Fruit fly (Drosophila melanogaster) whole organism, embryonic: ENCODE measurements around the gene Mlc2.

Experiments
- Adf1 ChIP-seq: fragments of 200-800 bp; sonication (Bioruptor generic); IDR thresholded peaks from 2 replicates; pipeline ENCODE4 v1.3.6; 2022; ENCODE audit warnings: missing biosample characterization, missing genetic modification characterization
- Bgb ChIP-seq: fragments of 200-800 bp; sonication (Bioruptor generic); IDR thresholded peaks from 2 replicates; pipeline ENCODE4 v1.3.6; 2022; ENCODE audit warnings: missing biosample characterization, missing genetic modification characterization; ENCODE audit not compliant: partially characterized antibody
- Blimp-1 ChIP-seq: fragments of 200-800 bp; sonication (Bioruptor generic); optimal IDR thresholded peaks from 3 replicates; lab custom pipeline; 2018; ENCODE audit warnings: missing biosample characterization, missing genetic modification characterization, mild to moderate bottlenecking, moderate library complexity, missing genetic modification reagents
- Bteb2 ChIP-seq: fragments of 200-800 bp; sonication (Bioruptor generic); optimal IDR thresholded peaks from 2 replicates; lab custom pipeline; 2016; ENCODE audit warnings: missing biosample characterization, missing genetic modification characterization
- CG10959 ChIP-seq: fragments of 200-800 bp; sonication (Bioruptor generic); IDR thresholded peaks from 2 replicates; pipeline ENCODE4 v1.3.6; 2022; ENCODE audit warnings: missing biosample characterization, missing genetic modification characterization
- CG12155 ChIP-seq: fragments of 200-800 bp; sonication (Bioruptor generic); optimal IDR thresholded peaks from 3 replicates; lab custom pipeline; 2016; ENCODE audit warnings: missing biosample characterization, missing genetic modification characterization
- CG12219 ChIP-seq: fragments of 200-800 bp; sonication (Bioruptor generic); optimal IDR thresholded peaks from 3 replicates; lab custom pipeline; 2018; ENCODE audit warnings: missing biosample characterization, mild to moderate bottlenecking, missing genetic modification characterization
- CG12236 ChIP-seq: fragments of 200-800 bp; sonication (Bioruptor generic); optimal IDR thresholded peaks from 2 replicates; lab custom pipeline; 2016; ENCODE audit warnings: missing biosample characterization, missing genetic modification characterization
- CG14965 ChIP-seq: fragments of 200-800 bp; sonication (Bioruptor generic); optimal IDR thresholded peaks from 2 replicates; lab custom pipeline; 2016; ENCODE audit warnings: missing biosample characterization, missing genetic modification characterization, borderline replicate concordance
- CG17361 ChIP-seq: fragments of 200-800 bp; sonication (Bioruptor generic); IDR thresholded peaks from 3 replicates; pipeline ENCODE4 v1.3.6; 2022; ENCODE audit warnings: missing biosample characterization, missing genetic modification characterization
- CG32532 ChIP-seq: fragments of 200-800 bp; sonication (Bioruptor generic); IDR thresholded peaks from 2 replicates; pipeline ENCODE4 v1.3.6; 2022; ENCODE audit warnings: missing biosample characterization, missing genetic modification characterization
- CG34376 ChIP-seq: fragments of 200-800 bp; sonication (Bioruptor generic); optimal IDR thresholded peaks from 2 replicates; lab custom pipeline; 2018; ENCODE audit warnings: missing biosample characterization, mild to moderate bottlenecking, missing genetic modification characterization
- CG3995 ChIP-seq: fragments of 200-800 bp; sonication (Bioruptor generic); optimal IDR thresholded peaks from 3 replicates; lab custom pipeline; 2016; ENCODE audit warnings: missing biosample characterization, missing genetic modification characterization
- CG42726 ChIP-seq: fragments of 200-800 bp; sonication (Bioruptor generic); IDR thresholded peaks from 2 replicates; pipeline ENCODE4 v1.3.6; 2022; ENCODE audit warnings: missing biosample characterization, missing genetic modification characterization; ENCODE audit not compliant: partially characterized antibody
- CG4328 ChIP-seq: fragments of 200-800 bp; sonication (Bioruptor generic); optimal IDR thresholded peaks from 3 replicates; lab custom pipeline; 2017; ENCODE audit warnings: missing biosample characterization, missing genetic modification reagents, missing genetic modification characterization
- CG4707 ChIP-seq: fragments of 200-800 bp; sonication (Bioruptor generic); optimal IDR thresholded peaks from 2 replicates; lab custom pipeline; 2018; ENCODE audit warnings: missing biosample characterization, mild to moderate bottlenecking, missing genetic modification characterization, moderate library complexity
- CG4730 ChIP-seq: fragments of 200-800 bp; sonication (Bioruptor generic); IDR thresholded peaks from 2 replicates; pipeline ENCODE4 v1.3.6; 2022; ENCODE audit warnings: missing biosample characterization, missing genetic modification characterization
- CG6813 ChIP-seq: fragments of 200-800 bp; sonication (Bioruptor generic); optimal IDR thresholded peaks from 2 replicates; lab custom pipeline; 2017; ENCODE audit warnings: missing biosample characterization, missing genetic modification characterization, mild to moderate bottlenecking, moderate library complexity, missing genetic modification reagents
- CG7963 ChIP-seq: fragments of 200-800 bp; sonication (Bioruptor generic); IDR thresholded peaks from 3 replicates; pipeline ENCODE4 v1.3.6; 2022; ENCODE audit warnings: missing biosample characterization, missing genetic modification characterization; ENCODE audit not compliant: partially characterized antibody
- CkIIα-i1 ChIP-seq: fragments of 200-800 bp; sonication (Bioruptor generic); IDR thresholded peaks from 2 replicates; pipeline ENCODE4 v1.3.6; 2022; ENCODE audit warnings: missing biosample characterization, missing genetic modification characterization
- Dek ChIP-seq: fragments of 200-800 bp; sonication (Bioruptor generic); optimal IDR thresholded peaks from 3 replicates; lab custom pipeline; 2019; ENCODE audit warnings: missing biosample characterization, mild to moderate bottlenecking, missing genetic modification characterization, moderate library complexity
- Ets65A ChIP-seq: fragments of 200-800 bp; sonication (Bioruptor generic); peaks from one replicate; lab custom pipeline; 2016; ENCODE audit warnings: missing biosample characterization, missing genetic modification characterization
- Fer3 ChIP-seq: fragments of 200-800 bp; sonication (Bioruptor generic); optimal IDR thresholded peaks from 2 replicates; lab custom pipeline; 2018; ENCODE audit warnings: missing biosample characterization, mild to moderate bottlenecking, missing genetic modification characterization, moderate library complexity
- GATAe ChIP-seq: fragments of 200-800 bp; sonication (Bioruptor generic); conservative IDR thresholded peaks from 2 replicates; pipeline ENCODE4 v1.3.6; 2022; ENCODE audit warnings: missing biosample characterization, missing genetic modification characterization
- HLHmδ ChIP-seq: fragments of 200-800 bp; sonication (Bioruptor generic); optimal IDR thresholded peaks from 2 replicates; lab custom pipeline; 2018; ENCODE audit warnings: missing biosample characterization, mild to moderate bottlenecking, missing genetic modification characterization, moderate library complexity
- MESR4 ChIP-seq: fragments of 200-800 bp; sonication (Bioruptor generic); optimal IDR thresholded peaks from 2 replicates; lab custom pipeline; 2018; ENCODE audit warnings: missing biosample characterization, mild to moderate bottlenecking, missing genetic modification characterization, moderate library complexity
- MTF-1 ChIP-seq: fragments of 200-800 bp; sonication (Bioruptor generic); optimal IDR thresholded peaks from 2 replicates; lab custom pipeline; 2018; ENCODE audit warnings: missing biosample characterization, mild to moderate bottlenecking, missing genetic modification characterization, borderline replicate concordance
- Mrtf ChIP-seq: fragments of 200-800 bp; sonication (Bioruptor generic); IDR thresholded peaks from 3 replicates; pipeline ENCODE4 v1.3.6; 2022; ENCODE audit warnings: missing biosample characterization, missing genetic modification characterization
- NC2α ChIP-seq: fragments of 200-800 bp; sonication (Bioruptor generic); optimal IDR thresholded peaks from 2 replicates; lab custom pipeline; 2016; ENCODE audit warnings: missing biosample characterization, missing genetic modification characterization
- NC2β ChIP-seq: fragments of 200-800 bp; sonication (Bioruptor generic); optimal IDR thresholded peaks from 2 replicates; lab custom pipeline; 2016; ENCODE audit warnings: missing biosample characterization, missing genetic modification characterization
- cad ChIP-seq: fragments of >200 bp; optimal IDR thresholded peaks from 2 replicates; lab custom pipeline; 2017; ENCODE audit warnings: missing biosample characterization, missing genetic modification characterization
- chif ChIP-seq, 2 experiments: fragments of 200-800 bp; sonication (Bioruptor generic); optimal IDR thresholded peaks; 3 replicates each; lab custom pipeline; 2016; ENCODE audit warnings: missing biosample characterization in 2 of 2, missing genetic modification characterization in 2 of 2
- chinmo ChIP-seq: fragments of 200-800 bp; sonication (Bioruptor generic); IDR thresholded peaks from 4 replicates; pipeline ENCODE4 v1.3.6; 2022; ENCODE audit warnings: missing biosample characterization, missing genetic modification characterization; ENCODE audit not compliant: partially characterized antibody
- crol ChIP-seq: fragments of 200-800 bp; sonication (Bioruptor generic); IDR thresholded peaks from 2 replicates; pipeline ENCODE4 v1.3.6; 2022; ENCODE audit warnings: missing biosample characterization, missing genetic modification characterization
- exex ChIP-seq: fragments of 200-800 bp; sonication (Bioruptor generic); optimal IDR thresholded peaks from 4 replicates; lab custom pipeline; 2018; ENCODE audit warnings: missing biosample characterization, mild to moderate bottlenecking, missing genetic modification characterization, moderate library complexity
- gfzf ChIP-seq: fragments of 200-800 bp; sonication (Bioruptor generic); optimal IDR thresholded peaks from 2 replicates; lab custom pipeline; 2016; ENCODE audit warnings: missing biosample characterization, mild to moderate bottlenecking, missing genetic modification characterization, moderate library complexity
- insv ChIP-seq, 2 experiments: fragments of 200-800 bp; sonication (Bioruptor generic); optimal IDR thresholded peaks; 3 replicates each; lab custom pipeline; 2016 to 2018; ENCODE audit warnings: missing biosample characterization in 2 of 2, missing genetic modification characterization in 2 of 2
- mirr ChIP-seq: fragments of 200-800 bp; sonication (Bioruptor generic); optimal IDR thresholded peaks from 3 replicates; lab custom pipeline; 2018; ENCODE audit warnings: missing biosample characterization, mild to moderate bottlenecking, missing genetic modification characterization
- mld ChIP-seq: fragments of 200-800 bp; sonication (Bioruptor generic); IDR thresholded peaks from 3 replicates; pipeline ENCODE4 v1.3.6; 2022; ENCODE audit warnings: missing biosample characterization, missing genetic modification characterization; ENCODE audit not compliant: partially characterized antibody
- oc ChIP-seq: fragments of 200-800 bp; sonication (Bioruptor generic); optimal IDR thresholded peaks from 2 replicates; lab custom pipeline; 2018; ENCODE audit warnings: missing biosample characterization, mild to moderate bottlenecking, missing genetic modification characterization, moderate library complexity
- psq ChIP-seq: fragments of 200-800 bp; sonication (Bioruptor generic); optimal IDR thresholded peaks from 2 replicates; lab custom pipeline; 2017; ENCODE audit warnings: missing biosample characterization, missing genetic modification characterization
- sd ChIP-seq: fragments of 200-800 bp; sonication (Bioruptor generic); optimal IDR thresholded peaks from 3 replicates; lab custom pipeline; 2018; ENCODE audit warnings: missing biosample characterization, mild to moderate bottlenecking, missing genetic modification characterization, moderate library complexity
- sim ChIP-seq: fragments of 200-800 bp; sonication (Bioruptor generic); IDR thresholded peaks from 2 replicates; pipeline ENCODE4 v1.3.6; 2022; ENCODE audit warnings: missing biosample characterization, missing genetic modification characterization
- sug ChIP-seq: fragments of 200-800 bp; optimal IDR thresholded peaks from 2 replicates; lab custom pipeline; 2019; ENCODE audit warnings: missing biosample characterization, mild to moderate bottlenecking, missing genetic modification characterization, moderate library complexity
- tll ChIP-seq, 2 experiments: fragments of 200-800 bp in 1 of 2; fragments of >200 bp in 1 of 2; sonication (Bioruptor generic) in 1 of 2; optimal IDR thresholded peaks; 2 replicates each; lab custom pipeline; 2017 to 2019; ENCODE audit warnings: missing biosample characterization in 2 of 2, missing genetic modification characterization in 2 of 2, mild to moderate bottlenecking in 1 of 2, moderate library complexity in 1 of 2
- tx ChIP-seq: fragments of 200-800 bp; sonication (Bioruptor generic); optimal IDR thresholded peaks from 2 replicates; lab custom pipeline; 2016; ENCODE audit warnings: missing biosample characterization, missing genetic modification characterization
- vnd ChIP-seq: fragments of 200-800 bp; sonication (Bioruptor generic); IDR thresholded peaks from 3 replicates; pipeline ENCODE4 v1.3.6; 2022; ENCODE audit warnings: missing biosample characterization, missing genetic modification characterization; ENCODE audit not compliant: partially characterized antibody

The Mlc2 gene

dm6 chr3R:30202898-30203103 is 28.4 kb upstream of the Mlc2 start, which contains the start of gene CG9743 (continued):
- no peak for TF ChIP-seq CG12155 (GFP tag; lab: Kevin White, UChicago)
- TF ChIP-seq insv (GFP tag; optimal IDR thresholded peaks at IDR 0.05; lab: Kevin White, UChicago) = no peak

dm6 chr3R:30201064-30201463 is 26.7 kb upstream of the Mlc2 start:
- TF ChIP-seq sim (GFP tag; lab: Robert Waterston, UW) = no peak
- TF ChIP-seq Adf1 = peak; percentile 21; the same call in 1 of the 2 replicates
- no peak for TF ChIP-seq HLHmδ (GFP tag; lab: Kevin White, UChicago)
- TF ChIP-seq vnd (GFP tag; lab: Robert Waterston, UW) = 0 out of 3 replicates have a peak, but pooled peaks have one; percentile 37
- TF ChIP-seq CG32532 = 0 out of 2 replicates have a peak, but pooled peaks have one; percentile 15
- no peak for TF ChIP-seq CG7963 (GFP tag; lab: Robert Waterston, UW)
- no peak for TF ChIP-seq CkIIα-i1 (GFP tag; lab: Robert Waterston, UW)
- peak; percentile 23 for TF ChIP-seq GATAe (GFP tag; lab: Robert Waterston, UW)
- peak; percentile 87 for TF ChIP-seq Ets65A (GFP tag; lab: Kevin White, UChicago)
- no peak for TF ChIP-seq Fer3 (tag; lab: Kevin White, UChicago)
- no peak for TF ChIP-seq Dek (tag; lab: Kevin White, UChicago)
- no peak for TF ChIP-seq CG4707
- TF ChIP-seq crol (GFP tag; lab: Robert Waterston, UW) = peak; percentile 67; the same call in 1 of the 2 replicates
- TF ChIP-seq chinmo = no peak
- TF ChIP-seq CG42726 (GFP tag; lab: Robert Waterston, UW) = no peak
- TF ChIP-seq sd (tag; lab: Kevin White, UChicago) = peak; percentile 79
- TF ChIP-seq CG4730 (GFP tag; lab: Robert Waterston, UW) = no peak
- TF ChIP-seq sug = peak; percentile 95
- TF ChIP-seq exex = peak; percentile 83
- TF ChIP-seq mirr = peak; percentile 8
- TF ChIP-seq tx (GFP tag; lab: Kevin White, UChicago) = no peak
- TF ChIP-seq CG34376 (GFP tag; lab: Kevin White, UChicago) = peak; percentile 87
- TF ChIP-seq, all 482 proteins: peak for 11

- no peak for TF ChIP-seq Dek (tag; lab: Kevin White, UChicago)
- TF ChIP-seq CG6813 (GFP tag; lab: Kevin White, UChicago) = no peak
- no peak for TF ChIP-seq CG42726 (GFP tag; lab: Robert Waterston, UW)
- TF ChIP-seq HLHmδ (GFP tag; lab: Kevin White, UChicago) = no peak
- no peak for TF ChIP-seq MTF-1 (GFP tag; lab: Kevin White, UChicago)
- peak; percentile 1 for TF ChIP-seq CG12219
- no peak for TF ChIP-seq cad (GFP tag; lab: Kevin White, UChicago)
- TF ChIP-seq mld (GFP tag; lab: Robert Waterston, UW) = no peak
- no peak for TF ChIP-seq CG4328 (GFP tag; lab: Kevin White, UChicago)
- TF ChIP-seq tll (GFP tag; optimal IDR thresholded peaks at IDR 0.05; lab: Kevin White, UChicago) = no peak
- no peak for TF ChIP-seq Bgb
- no peak for TF ChIP-seq CG10959 (GFP tag; lab: Robert Waterston, UW)
- TF ChIP-seq Blimp-1 = peak; percentile 2
- TF ChIP-seq CG14965 (GFP tag; lab: Kevin White, UChicago) = no peak
- no peak for TF ChIP-seq oc (tag; lab: Kevin White, UChicago)
- TF ChIP-seq CG3995 = no peak
- TF ChIP-seq CG12236 (GFP tag; lab: Kevin White, UChicago) = no peak
- TF ChIP-seq CG17361 (GFP tag; lab: Robert Waterston, UW) = peak; percentile 49; the same call in 1 of the 3 replicates
- peak; percentile 22 for TF ChIP-seq mirr
- TF ChIP-seq Mrtf = no peak
- TF ChIP-seq chif (GFP tag; optimal IDR thresholded peaks at IDR 0.05; lab: Kevin White, UChicago) = no peak
- TF ChIP-seq Bteb2 (GFP tag; lab: Kevin White, UChicago) = peak; percentile 21
- no peak for TF ChIP-seq psq (GFP tag; lab: Kevin White, UChicago)
- no peak for TF ChIP-seq NC2β (GFP tag; lab: Kevin White, UChicago)
- no peak for TF ChIP-seq NC2α (GFP tag; lab: Kevin White, UChicago)
- no peak for TF ChIP-seq gfzf (GFP tag; lab: Kevin White, UChicago)
- no peak for TF ChIP-seq MESR4 (GFP tag; lab: Kevin White, UChicago)
Measured at dm6 chr3R:30200091-30200698, 25.8 kb upstream of the Mlc2 start.
